Worm (Caenorhabditis elegans): Measurements from ENCODE around the gene srd-11.

Gene srd-11

DNA sequence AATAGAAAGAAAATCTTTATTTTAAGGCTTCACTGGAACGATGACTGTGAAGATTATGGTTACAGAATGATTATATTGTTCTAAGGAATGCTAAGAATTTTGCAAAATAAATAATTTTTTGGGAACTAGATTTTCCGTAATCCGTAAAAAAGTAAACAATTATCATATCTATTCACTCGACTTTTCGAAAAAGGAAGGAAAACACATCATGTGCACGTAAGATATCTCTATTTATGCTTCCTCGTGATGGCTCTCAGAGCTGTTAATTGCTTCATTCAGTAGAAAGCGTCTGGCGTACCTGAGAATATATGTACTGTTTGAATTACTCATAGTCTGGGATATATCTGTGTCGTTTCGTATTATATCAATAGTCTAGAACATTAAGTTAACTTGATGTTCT is at the start of gene srd-11:
Gene srd-11 (minus strand): TSS at position 101 of the 400 bp plus-strand sequence.
- TF ChIP-seq dmd-4 (tag; optimal IDR thresholded peaks at IDR 0.05; ENCODE audit: borderline replicate concordance), result no peak
- TF ChIP-seq unc-86 (tag; optimal IDR thresholded peaks at IDR 0.05), result no peak

DNA sequence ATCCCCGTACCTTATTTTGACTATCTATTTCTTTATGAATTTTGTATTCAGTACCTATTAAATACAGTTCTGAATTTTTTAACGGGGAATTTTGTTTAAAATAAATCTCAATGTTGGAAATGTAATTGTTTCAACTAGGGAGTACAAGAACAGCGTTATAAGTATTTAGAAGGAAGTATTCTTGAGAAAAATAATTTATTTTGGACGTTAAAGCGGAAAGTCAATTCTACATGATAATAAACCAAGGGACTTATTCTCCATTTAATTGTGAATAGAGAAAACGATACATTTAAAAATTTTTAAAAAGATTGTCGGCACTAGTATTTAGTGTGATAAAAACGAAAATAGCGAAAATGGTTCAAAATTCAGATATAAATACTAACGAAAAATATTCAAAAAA is 49.5 kb upstream of the srd-11 start:
- TF ChIP-seq sox-2 (GFP tag; IDR thresholded peaks at IDR 0.05), result no peak
- TF ChIP-seq ceh-48 (tag; optimal IDR thresholded peaks at IDR 0.05), result no peak
- no peak for TF ChIP-seq ceh-14 (tag; optimal IDR thresholded peaks at IDR 0.05)
- no peak for TF ChIP-seq ceh-45 (GFP tag; IDR thresholded peaks at IDR 0.05)
- no peak for TF ChIP-seq K09A11.1 (tag; optimal IDR thresholded peaks at IDR 0.05; ENCODE audit: insufficient read depth)
- no peak for TF ChIP-seq ceh-9 (tag; optimal IDR thresholded peaks at IDR 0.05)
- no peak for TF ChIP-seq lim-6 (tag; optimal IDR thresholded peaks at IDR 0.05)
- TF ChIP-seq syd-9 (tag; optimal IDR thresholded peaks at IDR 0.05), result no peak
- no peak for TF ChIP-seq pat-9 (tag; optimal IDR thresholded peaks at IDR 0.05)
- no peak for TF ChIP-seq eyg-1 (tag; optimal IDR thresholded peaks at IDR 0.05)
- TF ChIP-seq T23F11.4 (GFP tag; optimal IDR thresholded peaks at IDR 0.05), result no peak

DNA sequence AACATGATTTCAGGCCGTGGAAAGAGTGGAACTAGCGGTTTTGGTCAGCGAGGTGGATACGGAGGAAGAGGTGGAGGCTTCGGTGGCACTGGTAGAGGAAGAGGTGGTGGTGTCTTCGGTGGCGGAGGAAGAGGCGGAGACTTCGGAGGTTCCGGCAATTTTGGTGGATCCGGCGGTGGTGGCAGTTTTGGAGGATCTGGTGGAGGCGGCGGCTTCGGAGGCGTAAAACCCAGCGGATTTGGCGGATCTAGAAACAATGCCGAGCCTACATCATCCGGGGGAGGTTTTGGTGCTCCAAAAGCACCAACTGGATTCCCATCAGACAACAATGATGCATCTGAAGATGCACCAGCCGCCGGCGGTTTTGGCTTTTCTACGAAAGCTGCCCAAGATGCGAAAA is 48.7 kb upstream of the srd-11 start:
- TF ChIP-seq Y22D7AL.16 (tag; optimal IDR thresholded peaks at IDR 0.05) (no peak), dmd-4 (tag; optimal IDR thresholded peaks at IDR 0.05; ENCODE audit: borderline replicate concordance) (no peak), pqm-1 (tag; optimal IDR thresholded peaks at IDR 0.05) (no peak), ceh-6 (GFP tag; optimal IDR thresholded peaks at IDR 0.05) (no peak), ama-1 (optimal IDR thresholded peaks at IDR 0.05) (no peak), rnt-1 (tag; optimal IDR thresholded peaks at IDR 0.05) (no peak), unc-55 (GFP tag; optimal IDR thresholded peaks at IDR 0.05) (no peak), npax-4 (tag; optimal IDR thresholded peaks at IDR 0.05) (no peak), ttx-3 (tag; optimal IDR thresholded peaks at IDR 0.05) (no peak)

DNA sequence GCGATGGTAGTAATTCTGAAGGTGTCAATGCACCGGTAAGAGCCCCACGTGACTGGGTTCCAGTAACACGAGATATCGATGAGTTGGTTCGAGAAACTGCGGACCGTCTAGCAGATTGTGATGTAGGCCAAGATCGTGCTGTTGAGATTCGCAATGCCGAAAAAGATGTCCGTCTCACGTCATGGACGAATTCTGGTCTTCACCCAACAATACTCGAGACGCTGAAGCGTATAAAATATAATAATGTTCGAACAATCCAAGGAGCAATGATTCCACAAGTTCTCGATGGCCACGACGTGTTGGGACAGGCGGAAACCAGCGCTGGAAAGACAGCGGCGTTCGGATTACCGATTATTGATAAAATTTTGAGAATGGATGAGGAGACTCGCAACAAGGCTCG is 46.8 kb upstream of the srd-11 start:
- TF ChIP-seq che-1 (tag; optimal IDR thresholded peaks at IDR 0.05) (no peak), ceh-9 (tag; optimal IDR thresholded peaks at IDR 0.05) (no peak)

DNA sequence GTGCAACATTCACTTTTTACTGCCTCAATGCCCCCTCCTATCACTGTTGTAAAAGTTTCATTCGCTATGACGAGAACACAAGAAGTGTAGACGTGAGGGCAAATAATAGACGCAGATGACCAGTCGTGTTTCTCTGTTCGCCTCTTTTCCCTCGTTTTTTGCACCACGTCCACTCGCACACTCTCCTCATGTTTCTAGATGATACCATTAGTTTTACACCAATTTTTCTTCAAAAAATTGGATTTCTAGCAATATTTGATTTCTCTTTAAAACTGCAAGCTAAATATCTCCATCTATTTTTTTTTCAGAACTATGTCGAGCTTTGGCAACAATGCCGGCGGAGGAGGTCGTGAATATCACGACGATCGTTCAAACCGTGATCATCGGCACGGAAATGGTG is 45.4 kb upstream of the srd-11 start, which contains the start of gene rde-12:
Gene rde-12 (plus strand): TSS at position 301 of the 400 bp plus-strand sequence.
- TF ChIP-seq elt-4 (tag; optimal IDR thresholded peaks at IDR 0.05) (no peak), npax-4 (tag; optimal IDR thresholded peaks at IDR 0.05) (no peak), pat-9 (tag; optimal IDR thresholded peaks at IDR 0.05) (no peak), ceh-19 (GFP tag; optimal IDR thresholded peaks at IDR 0.05) (no peak), fkh-10 (GFP tag; optimal IDR thresholded peaks at IDR 0.05) (no peak), dve-1 (tag; optimal IDR thresholded peaks at IDR 0.05) (no peak), ceh-18 (tag; optimal IDR thresholded peaks at IDR 0.05) (no peak), ceh-34 (tag; optimal IDR thresholded peaks at IDR 0.05) (no peak), odd-2 (tag; optimal IDR thresholded peaks at IDR 0.05) (no peak), ceh-9 (tag; optimal IDR thresholded peaks at IDR 0.05) (no peak), nfya-1 (tag; optimal IDR thresholded peaks at IDR 0.05) (no peak), ceh-45 (GFP tag; IDR thresholded peaks at IDR 0.05) (no peak), K02D7.2 (tag; optimal IDR thresholded peaks at IDR 0.05) (no peak)

DNA sequence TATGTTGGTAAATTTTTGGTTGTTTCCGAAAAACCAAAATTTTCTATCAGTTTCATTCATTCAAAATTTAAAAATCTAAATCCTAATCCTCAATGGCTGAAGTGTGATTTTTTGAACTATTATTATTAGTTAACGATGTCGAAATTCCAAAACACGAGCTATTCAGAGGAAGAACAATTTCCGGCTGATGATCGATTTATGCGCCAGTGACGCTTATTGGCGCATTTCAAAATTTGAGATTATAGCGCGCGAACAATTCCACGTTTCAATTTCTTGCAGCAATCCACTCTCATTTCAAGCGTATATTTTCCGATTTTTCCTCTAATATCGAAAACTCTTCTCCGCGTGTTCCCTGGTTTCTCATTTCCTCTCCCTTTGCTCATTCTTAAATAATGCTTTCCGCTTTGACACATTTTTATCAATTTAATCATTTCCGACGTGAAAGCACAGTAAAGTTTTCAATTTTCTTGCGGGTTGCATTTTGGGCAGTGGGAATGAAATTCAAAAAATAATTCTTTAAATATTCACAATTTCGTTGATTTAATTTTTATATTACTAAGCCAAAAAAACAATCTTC is 44.8 kb upstream of the srd-11 start:
- TF ChIP-seq odd-2 (tag; optimal IDR thresholded peaks at IDR 0.05) (no peak), ceh-24 (tag; optimal IDR thresholded peaks at IDR 0.05) (no peak), fkh-10 (GFP tag; optimal IDR thresholded peaks at IDR 0.05) (no peak), Y22D7AL.16 (tag; optimal IDR thresholded peaks at IDR 0.05) (no peak), pat-9 (tag; optimal IDR thresholded peaks at IDR 0.05) (no peak), dve-1 (tag; optimal IDR thresholded peaks at IDR 0.05) (no peak), hlh-30 (tag; optimal IDR thresholded peaks at IDR 0.05; ENCODE audit: insufficient read depth) (no peak), ceh-22 (tag; optimal IDR thresholded peaks at IDR 0.05) (no peak)
